Worm (Caenorhabditis elegans) whole organism, mixed stage, embryonic: ENCODE results near the gene gpr-1.

Experiments used
- elt-3 ChIP-seq: fragments of 150-350 bp; optimal IDR thresholded peaks from 2 replicates; lab custom pipeline; 2014; ENCODE audit warnings: missing biosample characterization, missing genetic modification characterization
- lin-13 ChIP-seq: fragments of 150-350 bp; optimal IDR thresholded peaks from 2 replicates; lab custom pipeline; 2014; ENCODE audit warnings: missing biosample characterization, missing genetic modification characterization
- lsy-2 ChIP-seq: fragments of 150-350 bp; optimal IDR thresholded peaks from 2 replicates; lab custom pipeline; 2014; ENCODE audit warnings: missing biosample characterization, missing genetic modification characterization
- mep-1 ChIP-seq: fragments of 150-350 bp; optimal IDR thresholded peaks from 2 replicates; lab custom pipeline; 2017; ENCODE audit warnings: missing biosample characterization, missing genetic modification reagents, missing genetic modification characterization, inconsistent platforms
- pha-4 ChIP-seq: fragments of 150-350 bp; optimal IDR thresholded peaks from 2 replicates; lab custom pipeline; 2018; ENCODE audit warnings: missing biosample characterization, missing genetic modification reagents, missing genetic modification characterization
- snpc-4 ChIP-seq: fragments of 150-350 bp; optimal IDR thresholded peaks from 2 replicates; lab custom pipeline; 2014; ENCODE audit warnings: missing biosample characterization, missing genetic modification characterization
- sptf-1 ChIP-seq: sonication (generic microtip); optimal IDR thresholded peaks from 2 replicates; lab custom pipeline; 2017; ENCODE audit warnings: mild to moderate bottlenecking, missing genetic modification characterization, moderate library complexity, missing compliant biosample characterization
- unc-39 ChIP-seq: fragments of 150-350 bp; optimal IDR thresholded peaks from 2 replicates; lab custom pipeline; 2014; ENCODE audit warnings: missing biosample characterization, missing genetic modification characterization
- unc-62 ChIP-seq: fragments of 150-350 bp; optimal IDR thresholded peaks from 2 replicates; lab custom pipeline; 2014; ENCODE audit warnings: missing biosample characterization, missing genetic modification reagents, missing genetic modification characterization

DNA sequence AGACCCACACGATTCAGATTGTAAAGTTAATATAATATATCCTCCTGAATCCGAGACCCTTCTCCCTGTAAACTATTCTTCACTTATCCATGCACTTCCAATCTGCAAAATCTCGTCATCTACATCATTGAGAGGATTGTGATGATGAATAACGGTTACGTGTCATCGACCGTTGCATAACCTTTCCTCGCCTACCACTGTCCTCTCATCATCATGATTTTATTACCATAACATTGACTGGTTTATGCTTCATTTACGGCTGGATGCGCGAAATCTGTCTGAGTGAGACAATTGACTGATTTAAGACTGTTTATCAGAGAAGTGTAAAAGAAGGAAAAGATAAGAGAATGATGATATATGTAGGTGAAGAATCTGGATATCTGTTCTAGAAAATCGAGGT lies 8.5 kb upstream of the gpr-1 start:
- TF ChIP-seq unc-62 (GFP tag; lab: Kevin White, UChicago), result peak; percentile 49
- no peak for TF ChIP-seq elt-3
- TF ChIP-seq pha-4 (tag; lab: Kevin White, UChicago), result no peak
- no peak for TF ChIP-seq unc-39 (tag; lab: Kevin White, UChicago)
- no peak for TF ChIP-seq sptf-1 (tag; lab: Kevin White, UChicago)
- TF ChIP-seq snpc-4 (tag; lab: Kevin White, UChicago), result no peak
- TF ChIP-seq mep-1 (tag; lab: Kevin White, UChicago), result no peak
- TF ChIP-seq lin-13 (tag; lab: Kevin White, UChicago), result no peak
- TF ChIP-seq lsy-2 (tag; lab: Kevin White, UChicago), result no peak
